Worm (Caenorhabditis elegans) whole organism, early embryonic: Measurements from ENCODE around the gene srxa-15.

Experiments used
- B0310.2 ChIP-seq: sonication (generic microtip); optimal IDR thresholded peaks from 2 replicates; lab custom pipeline; 2016; ENCODE audit warnings: mild to moderate bottlenecking, missing genetic modification characterization, missing compliant biosample characterization
- F13C5.2 ChIP-seq: sonication (generic microtip); optimal IDR thresholded peaks from 2 replicates; lab custom pipeline; 2017; ENCODE audit warnings: mild to moderate bottlenecking, missing genetic modification characterization, inconsistent platforms, missing compliant biosample characterization
- aly-1 ChIP-seq: sonication (generic microtip); optimal IDR thresholded peaks from 2 replicates; lab custom pipeline; 2016; ENCODE audit warnings: missing genetic modification characterization, missing compliant biosample characterization
- ama-1 ChIP-seq: fragments of 150-350 bp; optimal IDR thresholded peaks from 2 replicates; lab custom pipeline; 2014
- ceh-13 ChIP-seq: fragments of 200-800 bp; sonication (Bioruptor generic); optimal IDR thresholded peaks from 2 replicates; lab custom pipeline; 2018; ENCODE audit warnings: mild to moderate bottlenecking, missing genetic modification characterization, missing compliant biosample characterization
- ceh-36 ChIP-seq: sonication (generic microtip); optimal IDR thresholded peaks from 2 replicates; lab custom pipeline; 2016; ENCODE audit warnings: missing genetic modification characterization, inconsistent platforms, missing compliant biosample characterization
- ets-7 ChIP-seq: sonication (generic microtip); optimal IDR thresholded peaks from 2 replicates; lab custom pipeline; 2016; ENCODE audit warnings: missing genotype, missing genetic modification characterization, missing compliant biosample characterization
- flt-1 ChIP-seq: fragments of 200-800 bp; sonication (Bioruptor generic); IDR thresholded peaks from 2 replicates; pipeline ENCODE4 v1.3.6; 2022; ENCODE audit warnings: missing genetic modification characterization, missing compliant biosample characterization
- hmbx-1 ChIP-seq: sonication (generic microtip); optimal IDR thresholded peaks from 2 replicates; lab custom pipeline; 2016; ENCODE audit warnings: mild to moderate bottlenecking, missing genetic modification characterization, missing compliant biosample characterization
- hmg-4 ChIP-seq: fragments of 200-800 bp; sonication (Bioruptor generic); optimal IDR thresholded peaks from 2 replicates; lab custom pipeline; 2018; ENCODE audit warnings: mild to moderate bottlenecking, missing genetic modification characterization, missing compliant biosample characterization
- hnd-1 ChIP-seq: sonication (generic microtip); optimal IDR thresholded peaks from 2 replicates; lab custom pipeline; 2016; ENCODE audit warnings: missing genetic modification characterization, missing compliant biosample characterization
- pes-1 ChIP-seq: fragments of 200-800 bp; sonication (Bioruptor generic); IDR thresholded peaks from 2 replicates; pipeline ENCODE4 v1.3.6; 2022; ENCODE audit warnings: missing genetic modification reagents, missing genetic modification characterization, missing compliant biosample characterization
- scrt-1 ChIP-seq: fragments of 200-800 bp; sonication (Bioruptor generic); IDR thresholded peaks from 2 replicates; pipeline ENCODE4 v1.3.6; 2022; ENCODE audit warnings: missing genetic modification characterization, missing compliant biosample characterization
- sea-1 ChIP-seq: fragments of 200-800 bp; sonication (Bioruptor generic); conservative IDR thresholded peaks from 2 replicates; pipeline ENCODE4 v1.3.6; 2022; ENCODE audit warnings: missing genetic modification characterization, missing compliant biosample characterization
- tbx-11 ChIP-seq: fragments of 200-800 bp; sonication (Bioruptor generic); IDR thresholded peaks from 2 replicates; pipeline ENCODE4 v1.3.6; 2022; ENCODE audit warnings: missing genetic modification characterization, missing compliant biosample characterization
- tbx-37 ChIP-seq: fragments of 200-800 bp; sonication (Bioruptor generic); conservative IDR thresholded peaks from 2 replicates; pipeline ENCODE4 v1.3.6; 2022; ENCODE audit warnings: missing genetic modification reagents, missing genetic modification characterization, missing compliant biosample characterization
- tra-4 ChIP-seq: sonication (generic microtip); optimal IDR thresholded peaks from 2 replicates; lab custom pipeline; 2017; ENCODE audit warnings: missing genetic modification characterization, missing compliant biosample characterization

Gene srxa-15

ce11 chrV:20645479-20645878 lies 3.5 kb downstream of the srxa-15 start:
- TF ChIP-seq hnd-1 (tag; lab: Kevin White, UChicago), result no peak
- TF ChIP-seq F13C5.2, result no peak
- no peak for TF ChIP-seq aly-1 (tag; lab: Kevin White, UChicago)
- no peak for TF ChIP-seq B0310.2 (tag; lab: Kevin White, UChicago)
- no peak for TF ChIP-seq pes-1

DNA sequence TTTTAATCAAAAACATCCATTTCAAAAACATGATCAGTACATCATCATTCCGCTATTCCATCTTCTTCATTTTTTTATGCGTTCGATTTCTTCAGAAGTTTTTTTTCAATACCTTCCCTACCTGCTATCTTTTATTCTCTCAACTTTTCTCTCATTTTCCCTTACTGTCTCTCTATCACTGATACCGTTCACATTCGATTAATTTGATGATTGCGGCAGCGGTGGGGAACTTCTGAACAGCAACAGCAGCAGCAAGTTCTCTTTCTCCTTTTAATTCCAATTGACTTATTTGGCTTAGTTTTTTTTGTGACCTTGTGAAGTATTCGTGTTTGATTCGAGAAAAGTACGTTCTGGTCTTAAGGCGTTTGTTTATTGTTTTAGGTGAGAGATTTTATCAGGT lies 6.9 kb downstream of the srxa-15 start:
- TF ChIP-seq ama-1 (lab: Kevin White, UChicago) (no peak), tbx-11 (GFP tag; lab: Robert Waterston, UW) (no peak), ceh-13 (GFP tag; lab: Kevin White, UChicago) (no peak), pes-1 (no peak), tbx-37 (GFP tag; lab: Robert Waterston, UW) (no peak), ceh-36 (tag; lab: Kevin White, UChicago) (no peak), tra-4 (tag; lab: Kevin White, UChicago) (no peak), scrt-1 (GFP tag; lab: Robert Waterston, UW) (no peak), hmbx-1 (no peak), hnd-1 (tag; lab: Kevin White, UChicago) (no peak)

DNA sequence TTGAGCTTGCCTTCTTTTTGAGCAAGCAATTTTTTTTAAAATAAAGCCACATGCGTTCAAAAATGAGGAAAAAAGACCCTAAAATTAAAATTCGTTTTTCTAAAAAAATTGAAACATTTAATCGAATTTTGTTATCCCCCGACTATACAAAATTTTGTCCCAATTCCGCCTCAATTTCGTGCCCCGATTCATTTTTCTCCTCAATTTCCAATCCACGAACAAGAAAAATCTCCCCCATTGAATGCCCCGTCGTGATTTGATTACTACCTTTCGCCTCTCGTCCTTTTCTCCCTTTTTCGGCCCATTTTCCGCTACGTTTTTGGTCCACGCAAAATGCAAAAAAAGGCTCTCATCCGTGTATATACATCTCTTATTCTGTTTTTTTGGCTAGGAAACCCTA lies 9.9 kb downstream of the srxa-15 start:
- TF ChIP-seq hnd-1 (tag; lab: Kevin White, UChicago) (no peak), ets-7 (no peak), pes-1 (no peak), tbx-11 (GFP tag; lab: Robert Waterston, UW) (no peak), flt-1 (GFP tag; lab: Robert Waterston, UW) (no peak), hmbx-1 (no peak), F13C5.2 (no peak), hmg-4 (GFP tag; lab: Kevin White, UChicago) (no peak), tbx-37 (GFP tag; lab: Robert Waterston, UW) (no peak), ceh-36 (tag; lab: Kevin White, UChicago) (no peak), ceh-13 (GFP tag; lab: Kevin White, UChicago) (no peak), sea-1 (no peak), ama-1 (lab: Kevin White, UChicago) (no peak), aly-1 (tag; lab: Kevin White, UChicago) (no peak)

DNA sequence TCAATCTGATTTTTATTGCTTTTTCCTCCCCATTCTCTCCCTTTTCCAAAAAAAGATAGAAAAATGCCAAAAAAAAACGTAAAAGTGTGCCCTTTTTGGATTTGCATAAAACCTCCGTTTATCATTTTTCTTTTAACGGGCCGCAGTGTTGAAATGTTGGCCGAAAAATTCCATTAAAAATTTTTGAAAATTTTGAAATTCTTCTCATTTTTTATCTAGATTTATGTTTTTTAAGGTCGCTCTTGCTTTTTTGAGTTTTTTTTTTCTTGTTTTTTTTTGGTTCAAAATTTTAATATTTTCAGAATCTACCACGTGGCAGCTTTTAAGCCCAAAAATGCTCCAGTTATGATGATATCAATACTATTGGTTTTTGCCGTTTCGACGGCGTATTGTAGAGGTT lies 12.4 kb downstream of the srxa-15 start, which contains the start of gene mnr-1:
mnr-1 (plus strand) TSS at position 301 of the 400 bp plus-strand sequence.
- TF ChIP-seq ama-1 (lab: Kevin White, UChicago), result no peak
- TF ChIP-seq sea-1, result no peak
- TF ChIP-seq hnd-1 (tag; lab: Kevin White, UChicago), result no peak
- no peak for TF ChIP-seq flt-1 (GFP tag; lab: Robert Waterston, UW)
- no peak for TF ChIP-seq ceh-13 (GFP tag; lab: Kevin White, UChicago)
- TF ChIP-seq ets-7, result no peak
- no peak for TF ChIP-seq aly-1 (tag; lab: Kevin White, UChicago)

DNA sequence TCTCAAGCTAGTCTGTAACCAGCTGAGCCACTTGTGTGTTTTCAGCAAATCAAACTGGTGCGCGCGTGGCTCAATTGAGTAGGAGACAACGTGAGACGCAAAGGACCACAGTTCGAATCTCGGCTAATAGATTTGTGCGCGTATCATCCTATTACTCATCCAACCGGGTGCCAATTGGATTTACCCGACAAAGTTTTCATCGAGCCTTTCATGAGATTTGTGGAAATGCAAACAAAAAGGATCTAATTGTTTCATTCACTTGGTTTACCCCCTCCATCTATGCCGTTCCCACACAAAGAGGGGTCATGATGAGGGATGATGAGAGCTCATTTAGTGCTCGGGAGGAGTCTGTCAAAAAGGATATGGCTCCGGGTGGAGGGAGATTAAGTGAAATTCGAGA lies 13.2 kb downstream of the srxa-15 start:
- TF ChIP-seq hmbx-1 (no peak), ceh-13 (GFP tag; lab: Kevin White, UChicago) (no peak), hnd-1 (tag; lab: Kevin White, UChicago) (no peak), sea-1 (no peak), tbx-11 (GFP tag; lab: Robert Waterston, UW) (no peak), scrt-1 (GFP tag; lab: Robert Waterston, UW) (no peak), tbx-37 (GFP tag; lab: Robert Waterston, UW) (no peak), ets-7 (no peak), aly-1 (tag; lab: Kevin White, UChicago) (no peak), flt-1 (GFP tag; lab: Robert Waterston, UW) (no peak), B0310.2 (tag; lab: Kevin White, UChicago) (no peak), ceh-36 (tag; lab: Kevin White, UChicago) (no peak), pes-1 (no peak), ama-1 (lab: Kevin White, UChicago) (no peak), tra-4 (tag; lab: Kevin White, UChicago) (no peak), F13C5.2 (no peak), hmg-4 (GFP tag; lab: Kevin White, UChicago) (no peak)

ce11 chrV:20656626-20657025 lies 14.6 kb downstream of the srxa-15 start:
- TF ChIP-seq aly-1 (tag; lab: Kevin White, UChicago) (no peak), tbx-37 (GFP tag; lab: Robert Waterston, UW) (no peak), F13C5.2 (no peak), B0310.2 (tag; lab: Kevin White, UChicago) (no peak), ets-7 (no peak), ceh-13 (GFP tag; lab: Kevin White, UChicago) (no peak), hmbx-1 (no peak), tbx-11 (GFP tag; lab: Robert Waterston, UW) (no peak), flt-1 (GFP tag; lab: Robert Waterston, UW) (no peak), pes-1 (no peak), hnd-1 (tag; lab: Kevin White, UChicago) (no peak), ama-1 (lab: Kevin White, UChicago) (no peak), sea-1 (no peak), scrt-1 (GFP tag; lab: Robert Waterston, UW) (no peak), ceh-36 (tag; lab: Kevin White, UChicago) (no peak), hmg-4 (GFP tag; lab: Kevin White, UChicago) (no peak), tra-4 (tag; lab: Kevin White, UChicago) (no peak)

DNA sequence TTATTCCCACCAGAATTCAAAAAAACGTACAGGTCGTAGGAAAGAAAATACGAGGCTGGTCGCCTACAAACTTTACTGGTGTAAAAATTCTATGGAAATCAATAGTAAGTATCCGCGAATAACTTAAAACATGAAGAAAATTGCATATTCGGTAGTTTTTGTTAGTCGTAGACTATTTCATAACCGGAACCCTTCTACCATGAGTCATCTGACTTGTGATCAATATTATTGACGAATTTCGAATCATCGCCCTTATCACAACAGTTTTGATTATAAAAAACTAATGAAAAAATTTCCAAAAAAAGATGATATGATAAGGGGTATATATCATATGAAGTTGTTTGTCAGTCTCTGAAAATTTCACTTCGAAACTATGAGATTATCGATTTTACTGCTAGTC lies 18.0 kb downstream of the srxa-15 start, which contains the start of gene W01F3.2:
W01F3.2 (plus strand) TSS at position 301 of the 400 bp plus-strand sequence.
- TF ChIP-seq ceh-13 (GFP tag; lab: Kevin White, UChicago), result no peak
- TF ChIP-seq tbx-11 (GFP tag; lab: Robert Waterston, UW), result no peak
- no peak for TF ChIP-seq pes-1
- no peak for TF ChIP-seq scrt-1 (GFP tag; lab: Robert Waterston, UW)
- no peak for TF ChIP-seq flt-1 (GFP tag; lab: Robert Waterston, UW)
- TF ChIP-seq aly-1 (tag; lab: Kevin White, UChicago), result no peak
- TF ChIP-seq ets-7, result no peak
- no peak for TF ChIP-seq tra-4 (tag; lab: Kevin White, UChicago)
- TF ChIP-seq hnd-1 (tag; lab: Kevin White, UChicago), result no peak
